Worm (Caenorhabditis elegans): ENCODE results near the gene C01C4.2.

ce11 chrX:3766552-3766951 lies 51.7 kb downstream of the C01C4.2 start, which contains the start of gene F47B7.4:
- TF ChIP-seq pha-4 (tag; optimal IDR thresholded peaks at IDR 0.05) (no peak), unc-120 (tag; optimal IDR thresholded peaks at IDR 0.05; ENCODE audit: poor library complexity, severe bottlenecking) (no peak), blmp-1 (tag; optimal IDR thresholded peaks at IDR 0.05) (no peak), nhr-28 (tag; optimal IDR thresholded peaks at IDR 0.05) (no peak), nhr-76 (tag; optimal IDR thresholded peaks at IDR 0.05) (no peak), mab-5 (tag; optimal IDR thresholded peaks at IDR 0.05) (no peak), sptf-1 (tag; optimal IDR thresholded peaks at IDR 0.05) (no peak), elt-3 (tag; optimal IDR thresholded peaks at IDR 0.05) (no peak), ztf-11 (tag; optimal IDR thresholded peaks at IDR 0.05) (no peak), ceh-83 (GFP tag; optimal IDR thresholded peaks at IDR 0.05) (no peak), nhr-2 (tag; optimal IDR thresholded peaks at IDR 0.05) (no peak), nhr-12 (tag; optimal IDR thresholded peaks at IDR 0.05) (no peak), unc-62 (GFP tag; optimal IDR thresholded peaks at IDR 0.05) (no peak), lin-32 (GFP tag; optimal IDR thresholded peaks at IDR 0.05) (no peak)
